Fruit fly (Drosophila melanogaster) whole organism, prepupa: ENCODE data around the gene CG13384.

ENCODE experiments used
- CG15336 ChIP-seq: fragments of 200-800 bp; sonication (Bioruptor generic); IDR thresholded peaks from 2 replicates; pipeline ENCODE4 v1.3.6; 2022; ENCODE audit warnings: missing biosample characterization, missing genetic modification characterization
- CG1621 ChIP-seq: fragments of 200-800 bp; sonication (Bioruptor generic); optimal IDR thresholded peaks from 3 replicates; lab custom pipeline; 2018; ENCODE audit warnings: missing biosample characterization, mild to moderate bottlenecking, missing genetic modification characterization
- CG31627 ChIP-seq: fragments of 200-800 bp; sonication (Bioruptor generic); optimal IDR thresholded peaks from 3 replicates; lab custom pipeline; 2016; ENCODE audit warnings: missing biosample characterization, missing genetic modification characterization
- CG34406 ChIP-seq: fragments of 200-800 bp; sonication (Bioruptor generic); optimal IDR thresholded peaks from 3 replicates; lab custom pipeline; 2016; ENCODE audit warnings: missing biosample characterization, missing genetic modification characterization
- CG6808 ChIP-seq: fragments of 200-800 bp; sonication (Bioruptor generic); optimal IDR thresholded peaks from 3 replicates; lab custom pipeline; 2017; ENCODE audit warnings: missing biosample characterization, missing genetic modification characterization, mild to moderate bottlenecking, moderate library complexity, missing genetic modification reagents
- CG6854 ChIP-seq: fragments of 200-800 bp; sonication (Bioruptor generic); optimal IDR thresholded peaks from 2 replicates; lab custom pipeline; 2017; ENCODE audit warnings: missing biosample characterization, mild to moderate bottlenecking, missing genetic modification characterization
- CG7368 ChIP-seq: fragments of 200-800 bp; sonication (Bioruptor generic); optimal IDR thresholded peaks from 3 replicates; lab custom pipeline; 2016; ENCODE audit warnings: missing biosample characterization, missing genetic modification characterization
- CG8119 ChIP-seq: fragments of 200-800 bp; sonication (Bioruptor generic); IDR thresholded peaks from 3 replicates; pipeline ENCODE4 v1.3.6; 2022; ENCODE audit warnings: missing biosample characterization, missing genetic modification characterization
- CG8632 ChIP-seq: fragments of 200-800 bp; sonication (Bioruptor generic); optimal IDR thresholded peaks from 3 replicates; lab custom pipeline; 2016; ENCODE audit warnings: missing biosample characterization, missing genetic modification characterization
- Eip75B ChIP-seq: fragments of 200-800 bp; sonication (Bioruptor generic); optimal IDR thresholded peaks from 3 replicates; lab custom pipeline; 2016; ENCODE audit warnings: missing biosample characterization, missing genetic modification characterization
- Eip78C ChIP-seq: fragments of 200-800 bp; sonication (Bioruptor generic); peaks from one replicate; lab custom pipeline; 2016; ENCODE audit warnings: missing biosample characterization, missing genetic modification characterization
- Eip93F ChIP-seq: fragments of 200-800 bp; sonication (Bioruptor generic); optimal IDR thresholded peaks from 2 replicates; lab custom pipeline; 2016; ENCODE audit warnings: missing biosample characterization, mild to moderate bottlenecking, missing genetic modification characterization
- Ets21C ChIP-seq: fragments of 200-800 bp; sonication (Bioruptor generic); optimal IDR thresholded peaks from 3 replicates; lab custom pipeline; 2016; ENCODE audit warnings: missing biosample characterization, missing genetic modification characterization
- Hr39 ChIP-seq: fragments of 200-800 bp; sonication (Bioruptor generic); optimal IDR thresholded peaks from 2 replicates; lab custom pipeline; 2016; ENCODE audit warnings: missing biosample characterization, missing genetic modification characterization
- Met ChIP-seq: fragments of 200-800 bp; sonication (Bioruptor generic); optimal IDR thresholded peaks from 3 replicates; lab custom pipeline; 2016; ENCODE audit warnings: missing biosample characterization, missing genetic modification characterization
- Smox ChIP-seq: fragments of 200-800 bp; sonication (Bioruptor generic); optimal IDR thresholded peaks from 3 replicates; lab custom pipeline; 2016; ENCODE audit warnings: missing biosample characterization, missing genetic modification characterization
- Sox14 ChIP-seq: fragments of 200-800 bp; sonication (Bioruptor generic); optimal IDR thresholded peaks from 3 replicates; lab custom pipeline; 2016; ENCODE audit warnings: missing biosample characterization, missing genetic modification characterization
- achi ChIP-seq: fragments of 200-800 bp; sonication (Bioruptor generic); optimal IDR thresholded peaks from 3 replicates; lab custom pipeline; 2016; ENCODE audit warnings: missing biosample characterization, missing genetic modification characterization
- dsx ChIP-seq: fragments of 200-800 bp; optimal IDR thresholded peaks from 3 replicates; lab custom pipeline; 2019; ENCODE audit warnings: missing biosample characterization, mild to moderate bottlenecking, missing genetic modification characterization, moderate library complexity; ENCODE audit not compliant: poor library complexity, severe bottlenecking
- eg ChIP-seq: fragments of 200-800 bp; sonication (Bioruptor generic); IDR thresholded peaks from 3 replicates; pipeline ENCODE4 v1.3.6; 2022; ENCODE audit warnings: missing biosample characterization, missing genetic modification characterization
- esn ChIP-seq: fragments of 200-800 bp; sonication (Bioruptor generic); optimal IDR thresholded peaks from 2 replicates; lab custom pipeline; 2016; ENCODE audit warnings: missing biosample characterization, mild to moderate bottlenecking, missing genetic modification characterization, moderate library complexity
- fd59A ChIP-seq: fragments of 200-800 bp; sonication (Bioruptor generic); optimal IDR thresholded peaks from 2 replicates; lab custom pipeline; 2017; ENCODE audit warnings: missing biosample characterization, mild to moderate bottlenecking, missing genetic modification characterization, missing genetic modification reagents
- fd85E ChIP-seq: fragments of 200-800 bp; sonication (Bioruptor generic); optimal IDR thresholded peaks from 3 replicates; lab custom pipeline; 2016; ENCODE audit warnings: missing biosample characterization, missing genetic modification characterization
- fkh ChIP-seq: fragments of 200-800 bp; sonication (Bioruptor generic); optimal IDR thresholded peaks from 3 replicates; lab custom pipeline; 2017; ENCODE audit warnings: missing biosample characterization, mild to moderate bottlenecking, missing genetic modification characterization, moderate library complexity
- lz ChIP-seq: fragments of 200-800 bp; sonication (Bioruptor generic); optimal IDR thresholded peaks from 3 replicates; lab custom pipeline; 2016; ENCODE audit warnings: missing biosample characterization, missing genetic modification characterization
- salr ChIP-seq, 2 experiments: fragments of 200-800 bp; sonication (Bioruptor generic); optimal IDR thresholded peaks; 3 replicates each; lab custom pipeline; 2016 to 2018; ENCODE audit warnings: missing biosample characterization in 2 of 2, missing genetic modification characterization in 2 of 2, mild to moderate bottlenecking in 1 of 2
- spab ChIP-seq: fragments of 200-800 bp; sonication (Bioruptor generic); optimal IDR thresholded peaks from 2 replicates; lab custom pipeline; 2017; ENCODE audit warnings: missing biosample characterization, mild to moderate bottlenecking, missing genetic modification characterization, missing genetic modification reagents
- ss ChIP-seq, 2 experiments: fragments of 200-800 bp; sonication (Bioruptor generic); optimal IDR thresholded peaks; 2 replicates in 1 of 2; 3 replicates in 1 of 2; lab custom pipeline; 2017 to 2018; ENCODE audit warnings: mild to moderate bottlenecking in 2 of 2, missing biosample characterization in 2 of 2, missing genetic modification characterization in 2 of 2, moderate library complexity in 1 of 2
- svp ChIP-seq: fragments of 200-800 bp; sonication (Bioruptor generic); peaks from one replicate; lab custom pipeline; 2016; ENCODE audit warnings: missing biosample characterization, missing genetic modification characterization
- topi ChIP-seq: fragments of 200-800 bp; sonication (Bioruptor generic); optimal IDR thresholded peaks from 3 replicates; lab custom pipeline; 2016; ENCODE audit warnings: missing biosample characterization, missing genetic modification characterization
- vri ChIP-seq: fragments of 200-800 bp; sonication (Bioruptor generic); optimal IDR thresholded peaks from 3 replicates; lab custom pipeline; 2016; ENCODE audit warnings: missing biosample characterization, mild to moderate bottlenecking, missing genetic modification characterization

Gene CG13384

dm6 chr2L:8362273-8362954 lies 21.8 kb upstream of the CG13384 start, which contains the start of gene CG7627 (continued):
- peak; percentile 47 for TF ChIP-seq dsx
- peak; percentile 96 for TF ChIP-seq svp
- TF ChIP-seq achi = peak; percentile 71
- TF ChIP-seq CG6854 (GFP tag; lab: Kevin White, UChicago) = no peak
- TF ChIP-seq CG34406 (GFP tag; lab: Kevin White, UChicago) = peak; percentile 51
- peak; percentile 7 for TF ChIP-seq CG8632 (GFP tag; lab: Kevin White, UChicago)
- TF ChIP-seq Ets21C (GFP tag; lab: Kevin White, UChicago) = peak; percentile 62
- peak; percentile 66 for TF ChIP-seq CG15336 (GFP tag; lab: Robert Waterston, UW)
- TF ChIP-seq spab (GFP tag; lab: Kevin White, UChicago) = peak; percentile 53
- peak; percentile 8 for TF ChIP-seq CG1621
- peak; percentile 72 for TF ChIP-seq Sox14
- peak; percentile 51 for TF ChIP-seq fkh (GFP tag; lab: Kevin White, UChicago)
- peak; percentile 70 for TF ChIP-seq Met (GFP tag; lab: Kevin White, UChicago)
- TF ChIP-seq Eip75B (GFP tag; lab: Kevin White, UChicago) = peak; percentile 58
- peak; percentile 77 for TF ChIP-seq vri (GFP tag; lab: Kevin White, UChicago)
- TF ChIP-seq Eip93F (GFP tag; lab: Kevin White, UChicago) = no peak
- no peak for TF ChIP-seq fd85E (GFP tag; lab: Kevin White, UChicago)
- TF ChIP-seq, all 60 proteins: peak for 53

dm6 chr2L:8362955-8363285 lies 21.3 kb upstream of the CG13384 start:
- TF ChIP-seq salr (GFP tag; optimal IDR thresholded peaks at IDR 0.05; lab: Kevin White, UChicago) = peak in 1 of 2 experiments; percentile 24
- TF ChIP-seq eg (GFP tag; lab: Robert Waterston, UW) = peak; percentile 6; the same call in 2 of the 3 replicates
- no peak for TF ChIP-seq CG7368 (GFP tag; lab: Kevin White, UChicago)

- TF ChIP-seq Smox (GFP tag; lab: Kevin White, UChicago) = peak; percentile 7
- peak; percentile 7 for TF ChIP-seq Hr39
- TF ChIP-seq CG31627 (GFP tag; lab: Kevin White, UChicago) = no peak
- peak; percentile 36 for TF ChIP-seq esn
- no peak for TF ChIP-seq CG7368 (GFP tag; lab: Kevin White, UChicago)
- TF ChIP-seq fkh (GFP tag; lab: Kevin White, UChicago) = peak; percentile 53
- TF ChIP-seq Sox14 = peak; percentile 34
- peak in 1 of 2 experiments; percentile 9 for TF ChIP-seq ss (GFP tag; optimal IDR thresholded peaks at IDR 0.05; lab: Kevin White, UChicago)
- TF ChIP-seq CG6808 (GFP tag; lab: Kevin White, UChicago) = no peak
- peak; percentile 59 for TF ChIP-seq Eip78C (GFP tag; lab: Kevin White, UChicago)
- TF ChIP-seq achi = peak; percentile 100
- TF ChIP-seq fd59A = no peak
- TF ChIP-seq topi (GFP tag; lab: Kevin White, UChicago) = peak; percentile 8
- TF ChIP-seq Met (GFP tag; lab: Kevin White, UChicago) = peak; percentile 16
- 0 out of 3 replicates have a peak, but pooled peaks have one; percentile 18 for TF ChIP-seq CG8119 (GFP tag; lab: Robert Waterston, UW)
- peak; percentile 15 for TF ChIP-seq lz (GFP tag; lab: Kevin White, UChicago)
- TF ChIP-seq CG1621 = peak; percentile 49
These were observed 20.0 kb upstream of the CG13384 start, which contains the start of the genes RpS13 and CSN8 for dm6 chr2L:8364006-8364956. TSS of gene RpS13 (minus strand) at chr2L:8364662. TSS of gene CSN8 (plus strand) at chr2L:8364855.
